Fruit fly (Drosophila melanogaster) whole organism, embryonic: ENCODE data around the gene mad2.

ENCODE experiments used
- CG10147 ChIP-seq: fragments of 200-800 bp; sonication (Bioruptor generic); optimal IDR thresholded peaks from 2 replicates; lab custom pipeline; 2019; ENCODE audit warnings: missing biosample characterization, mild to moderate bottlenecking, missing genetic modification characterization, moderate library complexity
- CG10267 ChIP-seq: fragments of 200-800 bp; sonication (Bioruptor generic); optimal IDR thresholded peaks from 2 replicates; lab custom pipeline; 2018; ENCODE audit warnings: missing biosample characterization, mild to moderate bottlenecking, missing genetic modification characterization, moderate library complexity
- CG10654 ChIP-seq: fragments of 200-800 bp; sonication (Bioruptor generic); optimal IDR thresholded peaks from 2 replicates; lab custom pipeline; 2016; ENCODE audit warnings: missing biosample characterization, missing genetic modification characterization
- CG11504 ChIP-seq: fragments of 200-800 bp; sonication (Bioruptor generic); optimal IDR thresholded peaks from 3 replicates; lab custom pipeline; 2019; ENCODE audit warnings: missing biosample characterization, mild to moderate bottlenecking, missing genetic modification characterization, moderate library complexity
- CG12391 ChIP-seq: fragments of 200-800 bp; sonication (Bioruptor generic); optimal IDR thresholded peaks from 3 replicates; lab custom pipeline; 2018; ENCODE audit warnings: missing biosample characterization, mild to moderate bottlenecking, missing genetic modification characterization, moderate library complexity
- CG12744 ChIP-seq: fragments of 200-800 bp; sonication (Bioruptor generic); optimal IDR thresholded peaks from 2 replicates; lab custom pipeline; 2016; ENCODE audit warnings: missing biosample characterization, missing genetic modification characterization
- CG14441 ChIP-seq: fragments of 200-800 bp; sonication (Bioruptor generic); IDR thresholded peaks from 2 replicates; pipeline ENCODE4 v1.3.6; 2022; ENCODE audit warnings: missing biosample characterization, missing genetic modification characterization
- CG14667 ChIP-seq: fragments of 200-800 bp; sonication (Bioruptor generic); IDR thresholded peaks from 2 replicates; pipeline ENCODE4 v1.3.6; 2022; ENCODE audit warnings: missing biosample characterization, missing genetic modification characterization
- CG17829 ChIP-seq: fragments of 200-800 bp; optimal IDR thresholded peaks from 2 replicates; lab custom pipeline; 2019; ENCODE audit warnings: missing biosample characterization, mild to moderate bottlenecking, missing genetic modification characterization, moderate library complexity
- CG31224 ChIP-seq: fragments of 200-800 bp; sonication (Bioruptor generic); IDR thresholded peaks from 2 replicates; pipeline ENCODE4 v1.3.6; 2022; ENCODE audit warnings: missing biosample characterization, missing genetic modification characterization
- CG3163 ChIP-seq: fragments of 200-800 bp; sonication (Bioruptor generic); optimal IDR thresholded peaks from 3 replicates; lab custom pipeline; 2016; ENCODE audit warnings: missing biosample characterization, missing genetic modification characterization
- CG43689 ChIP-seq: fragments of 200-800 bp; sonication (Bioruptor generic); IDR thresholded peaks from 2 replicates; pipeline ENCODE4 v1.3.6; 2022; ENCODE audit warnings: missing biosample characterization, missing genetic modification characterization
- CG4424 ChIP-seq: fragments of 200-800 bp; sonication (Bioruptor generic); optimal IDR thresholded peaks from 3 replicates; lab custom pipeline; 2016; ENCODE audit warnings: missing biosample characterization, missing genetic modification characterization
- CG4617 ChIP-seq: fragments of 200-800 bp; sonication (Bioruptor generic); optimal IDR thresholded peaks from 3 replicates; lab custom pipeline; 2016; ENCODE audit warnings: missing biosample characterization, missing genetic modification characterization, borderline replicate concordance
- CG4707 ChIP-seq: fragments of 200-800 bp; sonication (Bioruptor generic); optimal IDR thresholded peaks from 2 replicates; lab custom pipeline; 2018; ENCODE audit warnings: missing biosample characterization, mild to moderate bottlenecking, missing genetic modification characterization, moderate library complexity
- CG6654 ChIP-seq: fragments of 200-800 bp; sonication (Bioruptor generic); optimal IDR thresholded peaks from 2 replicates; lab custom pipeline; 2017; ENCODE audit warnings: missing biosample characterization, mild to moderate bottlenecking, missing genetic modification characterization
- CG6791 ChIP-seq: fragments of 200-800 bp; sonication (Bioruptor generic); IDR thresholded peaks from 3 replicates; pipeline ENCODE4 v1.3.6; 2022; ENCODE audit warnings: missing biosample characterization, missing genetic modification characterization; ENCODE audit not compliant: partially characterized antibody
- CG7372 ChIP-seq: fragments of 200-800 bp; sonication (Bioruptor generic); IDR thresholded peaks from 2 replicates; pipeline ENCODE4 v1.3.6; 2022; ENCODE audit warnings: missing biosample characterization, missing genetic modification characterization
- CG8388 ChIP-seq: fragments of 200-800 bp; sonication (Bioruptor generic); optimal IDR thresholded peaks from 2 replicates; lab custom pipeline; 2019; ENCODE audit warnings: missing biosample characterization, mild to moderate bottlenecking, missing genetic modification characterization, moderate library complexity
- CG8478 ChIP-seq: fragments of >200 bp; optimal IDR thresholded peaks from 2 replicates; lab custom pipeline; 2018
- D19B ChIP-seq: fragments of 200-800 bp; sonication (Bioruptor generic); optimal IDR thresholded peaks from 2 replicates; lab custom pipeline; 2017; ENCODE audit warnings: missing biosample characterization, mild to moderate bottlenecking, missing genetic modification characterization
- ERR ChIP-seq: fragments of 200-800 bp; sonication (Bioruptor generic); optimal IDR thresholded peaks from 2 replicates; lab custom pipeline; 2016; ENCODE audit warnings: missing biosample characterization, missing genetic modification characterization
- Ets65A ChIP-seq: fragments of 200-800 bp; sonication (Bioruptor generic); peaks from one replicate; lab custom pipeline; 2016; ENCODE audit warnings: missing biosample characterization, missing genetic modification characterization
- Fer1 ChIP-seq: fragments of 200-800 bp; sonication (Bioruptor generic); optimal IDR thresholded peaks from 2 replicates; lab custom pipeline; 2017; ENCODE audit warnings: missing biosample characterization, mild to moderate bottlenecking, missing genetic modification characterization
- NC2α ChIP-seq: fragments of 200-800 bp; sonication (Bioruptor generic); optimal IDR thresholded peaks from 2 replicates; lab custom pipeline; 2016; ENCODE audit warnings: missing biosample characterization, missing genetic modification characterization
- PHDP ChIP-seq: fragments of 200-800 bp; sonication (Bioruptor generic); optimal IDR thresholded peaks from 3 replicates; lab custom pipeline; 2018; ENCODE audit warnings: missing biosample characterization, mild to moderate bottlenecking, missing genetic modification characterization, moderate library complexity
- Poxn ChIP-seq: fragments of 200-800 bp; sonication (Bioruptor generic); IDR thresholded peaks from 2 replicates; pipeline ENCODE4 v1.3.6; 2022; ENCODE audit warnings: missing biosample characterization, missing genetic modification characterization
- Stat92E ChIP-seq, 3 experiments: fragments of >200 bp in 2 of 3; fragments of 200-800 bp in 1 of 3; sonication (Bioruptor generic) in 1 of 3; optimal IDR thresholded peaks; 2 replicates each; lab custom pipeline; 2017 to 2019; ENCODE audit warnings: missing biosample characterization in 3 of 3, missing genetic modification characterization in 3 of 3, mild to moderate bottlenecking in 1 of 3, moderate library complexity in 1 of 3
- ab ChIP-seq: fragments of 200-800 bp; sonication (Bioruptor generic); optimal IDR thresholded peaks from 2 replicates; lab custom pipeline; 2016; ENCODE audit warnings: missing biosample characterization, missing genetic modification characterization
- cg ChIP-seq: fragments of 200-800 bp; sonication (Bioruptor generic); optimal IDR thresholded peaks from 3 replicates; lab custom pipeline; 2019; ENCODE audit warnings: missing biosample characterization, mild to moderate bottlenecking, missing genetic modification characterization, moderate library complexity
- corto ChIP-seq: fragments of 200-800 bp; sonication (Bioruptor generic); optimal IDR thresholded peaks from 2 replicates; lab custom pipeline; 2016; ENCODE audit warnings: missing biosample characterization, mild to moderate bottlenecking, missing genetic modification characterization, moderate library complexity
- fd3F ChIP-seq: fragments of 200-800 bp; sonication (Bioruptor generic); optimal IDR thresholded peaks from 2 replicates; lab custom pipeline; 2018; ENCODE audit warnings: missing biosample characterization, mild to moderate bottlenecking, missing genetic modification characterization, moderate library complexity
- fd96Cb ChIP-seq: fragments of 200-800 bp; sonication (Bioruptor generic); optimal IDR thresholded peaks from 2 replicates; lab custom pipeline; 2018; ENCODE audit warnings: missing biosample characterization, mild to moderate bottlenecking, missing genetic modification characterization, moderate library complexity
- gcm ChIP-seq: fragments of 200-800 bp; sonication (Bioruptor generic); optimal IDR thresholded peaks from 2 replicates; lab custom pipeline; 2019; ENCODE audit warnings: missing biosample characterization, mild to moderate bottlenecking, missing genetic modification characterization, moderate library complexity
- knrl ChIP-seq: fragments of 200-800 bp; sonication (Bioruptor generic); IDR thresholded peaks from 3 replicates; pipeline ENCODE4 v1.3.6; 2022; ENCODE audit warnings: missing biosample characterization, missing genetic modification characterization; ENCODE audit not compliant: partially characterized antibody
- lilli ChIP-seq: fragments of 200-800 bp; sonication (Bioruptor generic); optimal IDR thresholded peaks from 3 replicates; lab custom pipeline; 2016; ENCODE audit warnings: missing biosample characterization, missing genetic modification characterization
- org-1 ChIP-seq: fragments of 200-800 bp; sonication (Bioruptor generic); optimal IDR thresholded peaks from 2 replicates; lab custom pipeline; 2017; ENCODE audit warnings: missing biosample characterization, missing genetic modification characterization
- sc ChIP-seq, 3 experiments: fragments of >200 bp in 2 of 3; fragments of 200-800 bp in 1 of 3; sonication (Bioruptor generic) in 1 of 3; optimal IDR thresholded peaks; 2 replicates in 2 of 3; 3 replicates in 1 of 3; lab custom pipeline; 2017; ENCODE audit warnings: mild to moderate bottlenecking in 1 of 3, missing biosample characterization in 1 of 3, missing genetic modification characterization in 1 of 3, missing genetic modification reagents in 1 of 3
- sd ChIP-seq: fragments of 200-800 bp; sonication (Bioruptor generic); optimal IDR thresholded peaks from 3 replicates; lab custom pipeline; 2018; ENCODE audit warnings: missing biosample characterization, mild to moderate bottlenecking, missing genetic modification characterization, moderate library complexity
- trem ChIP-seq: fragments of 200-800 bp; optimal IDR thresholded peaks from 3 replicates; lab custom pipeline; 2019; ENCODE audit warnings: missing biosample characterization, mild to moderate bottlenecking, missing genetic modification characterization, moderate library complexity
- trh ChIP-seq: fragments of 200-800 bp; sonication (Bioruptor generic); optimal IDR thresholded peaks from 2 replicates; lab custom pipeline; 2016; ENCODE audit warnings: missing biosample characterization, missing genetic modification characterization
- yki ChIP-seq: fragments of >200 bp; optimal IDR thresholded peaks from 3 replicates; lab custom pipeline; 2018
- zen ChIP-seq: fragments of 200-800 bp; sonication (Bioruptor generic); optimal IDR thresholded peaks from 3 replicates; lab custom pipeline; 2018; ENCODE audit warnings: missing biosample characterization, mild to moderate bottlenecking, missing genetic modification characterization, moderate library complexity

Gene mad2

DNA sequence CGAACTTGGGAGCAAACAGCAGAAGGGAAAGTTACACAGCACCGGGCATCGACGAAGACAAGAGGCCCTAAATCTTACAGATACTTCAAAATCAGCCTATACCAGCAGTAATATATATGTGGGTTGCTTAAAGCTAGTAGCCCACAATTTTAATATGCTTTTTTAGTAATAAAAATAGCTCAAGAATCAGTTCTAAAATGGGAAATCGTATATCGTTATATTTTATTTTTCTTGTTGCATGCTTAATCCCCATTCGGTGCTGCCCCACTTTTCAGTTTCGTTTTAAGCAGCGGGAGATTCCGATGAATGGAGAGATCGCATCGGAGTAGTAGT, 4.8 kb downstream of the mad2 start (continued):
- TF ChIP-seq fd3F (peak; percentile 1), cg (GFP tag; lab: Kevin White, UChicago) (no peak), CG17829 (tag; lab: Kevin White, UChicago) (no peak), trem (tag; lab: Kevin White, UChicago) (no peak), CG12744 (GFP tag; lab: Kevin White, UChicago) (no peak), PHDP (tag; lab: Kevin White, UChicago) (peak; percentile 32), D19B (peak; percentile 2), CG10147 (GFP tag; lab: Kevin White, UChicago) (no peak), CG12391 (tag; lab: Kevin White, UChicago) (peak; percentile 28), CG14441 (GFP tag; lab: Robert Waterston, UW) (no peak), CG6654 (GFP tag; lab: Kevin White, UChicago) (peak; percentile 1), CG11504 (tag; lab: Kevin White, UChicago) (peak; percentile 63), Poxn (GFP tag; lab: Robert Waterston, UW) (no peak), CG7372 (GFP tag; lab: Robert Waterston, UW) (no peak), CG31224 (no peak), fd96Cb (tag; lab: Kevin White, UChicago) (no peak), CG4707 (GFP tag; lab: Kevin White, UChicago) (no peak), CG8388 (GFP tag; lab: Kevin White, UChicago) (no peak), ERR (GFP tag; lab: Kevin White, UChicago) (no peak), lilli (no peak), CG43689 (GFP tag; lab: Robert Waterston, UW) (no peak), Fer1 (no peak), yki (lab: Kevin White, UChicago) (no peak), CG6791 (GFP tag; lab: Robert Waterston, UW) (no peak), CG14667 (GFP tag; lab: Robert Waterston, UW) (no peak), gcm (no peak), CG4617 (GFP tag; lab: Kevin White, UChicago) (no peak), trh (GFP tag; lab: Kevin White, UChicago) (no peak), NC2α (no peak), Ets65A (GFP tag; lab: Kevin White, UChicago) (no peak), org-1 (no peak), CG10654 (GFP tag; lab: Kevin White, UChicago) (no peak), CG4424 (GFP tag; lab: Kevin White, UChicago) (no peak), CG10267 (tag; lab: Kevin White, UChicago) (no peak), ab (GFP tag; lab: Kevin White, UChicago) (no peak), sd (no peak), corto (GFP tag; lab: Kevin White, UChicago) (no peak), Stat92E (GFP tag; optimal IDR thresholded peaks at IDR 0.05; lab: Kevin White, UChicago) (no peak), sc (optimal IDR thresholded peaks at IDR 0.05; lab: Kevin White, UChicago) (no peak), sc (GFP tag; optimal IDR thresholded peaks at IDR 0.05; lab: Kevin White, UChicago) (no peak), zen (no peak), CG3163 (no peak), CG8478 (lab: Kevin White, UChicago) (no peak), knrl (GFP tag; lab: Robert Waterston, UW) (no peak)
